Fruit fly (Drosophila melanogaster) whole organism, prepupa: Measurements from ENCODE around the gene CG44090.

Experiments used
- CG3919 ChIP-seq: fragments of 200-800 bp; sonication (Bioruptor generic); optimal IDR thresholded peaks from 3 replicates; lab custom pipeline; 2016; ENCODE audit warnings: missing biosample characterization, missing genetic modification characterization
- CG9139 ChIP-seq: fragments of 200-800 bp; sonication (Bioruptor generic); optimal IDR thresholded peaks from 3 replicates; lab custom pipeline; 2017; ENCODE audit warnings: missing biosample characterization, mild to moderate bottlenecking, missing genetic modification characterization
- Gug ChIP-seq: fragments of 200-800 bp; sonication (Bioruptor generic); IDR thresholded peaks from 2 replicates; pipeline ENCODE4 v1.3.6; 2022; ENCODE audit warnings: missing biosample characterization, missing genetic modification characterization
- acj6 ChIP-seq: fragments of 200-800 bp; sonication (Bioruptor generic); optimal IDR thresholded peaks from 3 replicates; lab custom pipeline; 2016; ENCODE audit warnings: missing biosample characterization, missing genetic modification characterization
- dac ChIP-seq: fragments of 200-800 bp; sonication (Bioruptor generic); optimal IDR thresholded peaks from 2 replicates; lab custom pipeline; 2017; ENCODE audit warnings: missing biosample characterization, mild to moderate bottlenecking, missing genetic modification characterization
- salr ChIP-seq, 2 experiments: fragments of 200-800 bp; sonication (Bioruptor generic); optimal IDR thresholded peaks; 3 replicates each; lab custom pipeline; 2016 to 2018; ENCODE audit warnings: missing biosample characterization in 2 of 2, missing genetic modification characterization in 2 of 2, mild to moderate bottlenecking in 1 of 2
- svp ChIP-seq: fragments of 200-800 bp; sonication (Bioruptor generic); peaks from one replicate; lab custom pipeline; 2016; ENCODE audit warnings: missing biosample characterization, missing genetic modification characterization

dm6 chr3R:17448758-17449157 is 14.5 kb upstream of the CG44090 start, which contains the start of gene Eh:
- TF ChIP-seq CG9139 (GFP tag; lab: Kevin White, UChicago) (no peak), Gug (GFP tag; lab: Robert Waterston, UW) (no peak), svp (GFP tag; lab: Kevin White, UChicago) (no peak), acj6 (GFP tag; lab: Kevin White, UChicago) (no peak), salr (GFP tag; optimal IDR thresholded peaks at IDR 0.05; lab: Kevin White, UChicago) (no peak), dac (GFP tag; lab: Kevin White, UChicago) (no peak), CG3919 (GFP tag; lab: Kevin White, UChicago) (no peak)
